Fruit fly (Drosophila melanogaster) Kc167 (cell line): ENCODE results near the gene CG15528.

Experiments used
- Myc ChIP-seq: fragments of >200 bp; optimal IDR thresholded peaks from 2 replicates; lab custom pipeline; 2017; ENCODE audit warnings: missing external identifiers
- Sin3A ChIP-seq: fragments of >200 bp; optimal IDR thresholded peaks from 2 replicates; lab custom pipeline; 2018; ENCODE audit warnings: missing external identifiers
- h ChIP-seq: fragments of >200 bp; optimal IDR thresholded peaks from 3 replicates; lab custom pipeline; 2018; ENCODE audit warnings: missing external identifiers
- insv ChIP-seq: fragments of >200 bp; optimal IDR thresholded peaks from 3 replicates; lab custom pipeline; 2018; ENCODE audit warnings: missing external identifiers
- psq ChIP-seq: fragments of >200 bp; optimal IDR thresholded peaks from 2 replicates; lab custom pipeline; 2017; ENCODE audit warnings: missing external identifiers
- ttk ChIP-seq: sonication (Bioruptor generic); optimal IDR thresholded peaks from 2 replicates; lab custom pipeline; 2017; ENCODE audit warnings: missing external identifiers

DNA sequence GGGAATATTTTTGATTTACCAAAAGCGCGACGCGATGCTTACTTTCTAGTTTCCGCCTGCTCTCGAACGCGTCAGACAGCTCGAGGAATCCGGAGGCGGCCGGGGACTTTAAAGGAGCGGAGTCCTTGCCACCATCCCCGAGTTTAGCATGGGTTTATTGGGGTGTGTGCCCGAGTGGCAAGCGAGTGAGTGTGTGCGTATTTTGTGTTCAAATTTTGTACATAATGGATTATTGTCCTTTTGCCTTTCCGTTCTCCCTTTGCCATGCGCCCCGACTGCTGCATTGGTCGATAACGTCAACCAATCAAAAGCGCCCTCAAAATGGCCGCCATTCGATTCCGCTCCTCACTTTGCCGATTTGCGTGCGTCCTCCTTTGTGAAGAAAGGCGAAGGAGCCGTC, 21.9 kb downstream of the CG15528 start:
- TF ChIP-seq ttk (lab: Kevin White, UChicago) (no peak), psq (lab: Kevin White, UChicago) (no peak), insv (lab: Kevin White, UChicago) (no peak), Sin3A (lab: Kevin White, UChicago) (no peak), Myc (lab: Kevin White, UChicago) (no peak), h (lab: Kevin White, UChicago) (no peak)
